Fruit fly (Drosophila melanogaster): Measurements from ENCODE around the gene CG17593.

The CG17593 gene

dm6 chr2L:3549742-3550141 is 35.1 kb downstream of the CG17593 start:
- TF ChIP-seq acj6 (GFP tag; optimal IDR thresholded peaks at IDR 0.05) = no peak
- TF ChIP-seq svp (GFP tag) = no peak
- TF ChIP-seq CG6854 (GFP tag; optimal IDR thresholded peaks at IDR 0.05) = no peak
- TF ChIP-seq Ets21C (GFP tag; optimal IDR thresholded peaks at IDR 0.05) = no peak
- TF ChIP-seq CG6808 (GFP tag; optimal IDR thresholded peaks at IDR 0.05) = no peak
- no peak for TF ChIP-seq fd85E (GFP tag; optimal IDR thresholded peaks at IDR 0.05)
- no peak for TF ChIP-seq Eip75B (GFP tag; optimal IDR thresholded peaks at IDR 0.05)
- TF ChIP-seq CG7368 (GFP tag; optimal IDR thresholded peaks at IDR 0.05) = no peak
- no peak for TF ChIP-seq vri (GFP tag; optimal IDR thresholded peaks at IDR 0.05)
- no peak for TF ChIP-seq lz (GFP tag; optimal IDR thresholded peaks at IDR 0.05)
- no peak for TF ChIP-seq esn (GFP tag; optimal IDR thresholded peaks at IDR 0.05)
- TF ChIP-seq CG10669 (GFP tag; optimal IDR thresholded peaks at IDR 0.05) = no peak

dm6 chr2L:3550583-3550982 is 35.9 kb downstream of the CG17593 start:
- TF ChIP-seq svp (GFP tag) = peak; percentile 47
- TF ChIP-seq topi (GFP tag; optimal IDR thresholded peaks at IDR 0.05) = peak; percentile 1
- TF ChIP-seq Eip78C (GFP tag) = peak; percentile 10
- no peak for TF ChIP-seq Smox (GFP tag; optimal IDR thresholded peaks at IDR 0.05)
- TF ChIP-seq Ets21C (GFP tag; optimal IDR thresholded peaks at IDR 0.05) = no peak
- no peak for TF ChIP-seq CG11294 (GFP tag; IDR thresholded peaks at IDR 0.05)
- peak; percentile 10 for TF ChIP-seq lz (GFP tag; optimal IDR thresholded peaks at IDR 0.05)
- TF ChIP-seq vri (GFP tag; optimal IDR thresholded peaks at IDR 0.05) = peak; percentile 41
- TF ChIP-seq CG31627 (GFP tag; optimal IDR thresholded peaks at IDR 0.05) = peak; percentile 10
- TF ChIP-seq CG6276 (GFP tag; optimal IDR thresholded peaks at IDR 0.05) = no peak

DNA sequence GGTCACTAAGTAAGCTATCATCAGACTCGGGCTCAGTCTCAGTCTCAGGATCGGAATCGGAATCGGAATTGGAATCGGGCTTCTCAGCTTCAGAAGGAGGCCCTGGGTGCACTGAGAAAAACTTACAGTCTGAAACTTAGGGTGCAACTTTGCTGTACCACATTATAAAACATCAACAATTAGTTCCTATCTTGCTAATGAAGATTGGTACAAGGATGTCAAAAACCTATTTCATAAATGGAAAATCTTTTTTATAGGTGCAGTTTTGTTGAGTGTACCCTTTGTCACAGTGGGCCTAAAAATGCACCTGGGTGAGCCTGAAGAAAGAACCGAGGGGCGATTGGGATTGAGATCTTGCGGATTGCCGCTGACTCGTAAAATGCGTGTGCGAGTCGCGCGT is 38.1 kb downstream of the CG17593 start:
- TF ChIP-seq acj6 (GFP tag; optimal IDR thresholded peaks at IDR 0.05) (peak; percentile 78), Ets96B (tag; optimal IDR thresholded peaks at IDR 0.05) (peak; percentile 77), CG34406 (GFP tag; optimal IDR thresholded peaks at IDR 0.05) (peak; percentile 37), CG6792 (GFP tag; optimal IDR thresholded peaks at IDR 0.05) (peak; percentile 72), Met (GFP tag; optimal IDR thresholded peaks at IDR 0.05) (peak; percentile 72), Sox102F (GFP tag; optimal IDR thresholded peaks at IDR 0.05) (peak; percentile 74), CG1621 (tag; optimal IDR thresholded peaks at IDR 0.05) (peak; percentile 54), dac (GFP tag; optimal IDR thresholded peaks at IDR 0.05) (no peak), CG32006 (GFP tag; optimal IDR thresholded peaks at IDR 0.05) (peak; percentile 35), net (GFP tag; optimal IDR thresholded peaks at IDR 0.05) (peak; percentile 25), esn (GFP tag; optimal IDR thresholded peaks at IDR 0.05) (peak; percentile 76), CG11902 (GFP tag; optimal IDR thresholded peaks at IDR 0.05) (peak; percentile 45), dsx (GFP tag; optimal IDR thresholded peaks at IDR 0.05; ENCODE audit: poor library complexity, severe bottlenecking) (peak; percentile 72), fd59A (GFP tag; optimal IDR thresholded peaks at IDR 0.05) (peak; percentile 73), CG4318 (GFP tag; optimal IDR thresholded peaks at IDR 0.05) (no peak), Ets21C (GFP tag; optimal IDR thresholded peaks at IDR 0.05) (peak; percentile 52), achi (GFP tag; optimal IDR thresholded peaks at IDR 0.05) (peak; percentile 50), Eip93F (GFP tag; optimal IDR thresholded peaks at IDR 0.05) (no peak), cyc (GFP tag; optimal IDR thresholded peaks at IDR 0.05) (peak; percentile 65), CG31627 (GFP tag; optimal IDR thresholded peaks at IDR 0.05) (peak; percentile 73), Hr39 (GFP tag; optimal IDR thresholded peaks at IDR 0.05) (peak; percentile 66), Eip75B (GFP tag; optimal IDR thresholded peaks at IDR 0.05) (peak; percentile 71), Blimp-1 (GFP tag; optimal IDR thresholded peaks at IDR 0.05) (peak; percentile 27), svp (GFP tag) (peak; percentile 87), Eip78C (GFP tag) (peak; percentile 91), pdm3 (GFP tag; optimal IDR thresholded peaks at IDR 0.05) (peak; percentile 68), CG7368 (GFP tag; optimal IDR thresholded peaks at IDR 0.05) (peak; percentile 65), OdsH (GFP tag; optimal IDR thresholded peaks at IDR 0.05) (peak; percentile 61), CG6808 (GFP tag; optimal IDR thresholded peaks at IDR 0.05) (peak; percentile 84), salr (GFP tag; optimal IDR thresholded peaks at IDR 0.05) (peak; percentile 33 to 45), CG11762 (GFP tag; optimal IDR thresholded peaks at IDR 0.05; ENCODE audit: insufficient read depth) (peak; percentile 59), fd85E (GFP tag; optimal IDR thresholded peaks at IDR 0.05) (no peak), CG9139 (GFP tag; optimal IDR thresholded peaks at IDR 0.05) (peak; percentile 8), CG10631 (GFP tag; optimal IDR thresholded peaks at IDR 0.05) (peak; percentile 79), Hr38 (GFP tag; optimal IDR thresholded peaks at IDR 0.05) (no peak), Smox (GFP tag; optimal IDR thresholded peaks at IDR 0.05) (peak; percentile 36), Sox14 (GFP tag; optimal IDR thresholded peaks at IDR 0.05) (peak; percentile 72), CG6276 (GFP tag; optimal IDR thresholded peaks at IDR 0.05) (no peak), Hr4 (GFP tag; optimal IDR thresholded peaks at IDR 0.05) (peak; percentile 26), CG15336 (GFP tag; IDR thresholded peaks at IDR 0.05) (0 out of 2 replicates have a peak, but pooled peaks have one; percentile 19)

Data from whole organism, prepupa.